Fruit fly (Drosophila melanogaster) whole organism, adult: Measurements from ENCODE around the gene CG43438.

Experiments used
- CG5204 ChIP-seq: fragments of 200-800 bp; sonication (Bioruptor generic); optimal IDR thresholded peaks from 2 replicates; lab custom pipeline; 2016; ENCODE audit warnings: missing biosample characterization, missing genetic modification characterization
- Crg-1 ChIP-seq: fragments of 200-800 bp; sonication (Bioruptor generic); optimal IDR thresholded peaks from 2 replicates; lab custom pipeline; 2016; ENCODE audit warnings: missing biosample characterization, missing genetic modification characterization
- Hr96 ChIP-seq: fragments of 200-800 bp; sonication (Bioruptor generic); optimal IDR thresholded peaks from 2 replicates; lab custom pipeline; 2016; ENCODE audit warnings: missing biosample characterization, missing genetic modification characterization
- Mnt ChIP-seq: fragments of 200-800 bp; sonication (Bioruptor generic); optimal IDR thresholded peaks from 2 replicates; lab custom pipeline; 2016; ENCODE audit warnings: missing biosample characterization, mild to moderate bottlenecking, missing genetic modification characterization
- cic ChIP-seq: fragments of 200-800 bp; sonication (Bioruptor generic); optimal IDR thresholded peaks from 2 replicates; lab custom pipeline; 2017; ENCODE audit warnings: missing biosample characterization, mild to moderate bottlenecking, missing genetic modification characterization, moderate library complexity
- kay ChIP-seq: fragments of 200-800 bp; sonication (Bioruptor generic); peaks from one replicate; lab custom pipeline; 2016; ENCODE audit warnings: missing biosample characterization, missing genetic modification characterization, borderline replicate concordance
- ovo ChIP-seq: fragments of 200-800 bp; sonication (Bioruptor generic); optimal IDR thresholded peaks from 2 replicates; lab custom pipeline; 2016; ENCODE audit warnings: missing biosample characterization, missing genetic modification characterization
- toe ChIP-seq: fragments of 200-800 bp; sonication (Bioruptor generic); optimal IDR thresholded peaks from 2 replicates; lab custom pipeline; 2016; ENCODE audit warnings: missing biosample characterization, missing genetic modification characterization

- no peak for TF ChIP-seq Crg-1 (GFP tag; lab: Kevin White, UChicago)
- TF ChIP-seq ovo (GFP tag; lab: Kevin White, UChicago) = no peak
- no peak for TF ChIP-seq CG5204 (GFP tag; lab: Kevin White, UChicago)
- no peak for TF ChIP-seq Hr96 (GFP tag; lab: Kevin White, UChicago)
- no peak for TF ChIP-seq Mnt
- no peak for TF ChIP-seq kay (GFP tag; lab: Kevin White, UChicago)
- TF ChIP-seq cic = no peak
- TF ChIP-seq toe (GFP tag; lab: Kevin White, UChicago) = no peak
These were observed 34.4 kb upstream of the CG43438 start, which contains the start of gene spz4 for dm6 chr2L:11501427-11501968.
